Worm (Caenorhabditis elegans) whole organism, L3 larva: ENCODE measurements around the gene C06E7.88.

Source experiments
- aly-2 ChIP-seq: fragments of 150-350 bp; optimal IDR thresholded peaks from 2 replicates; lab custom pipeline; 2014; ENCODE audit warnings: missing biosample characterization, missing genetic modification characterization
- fkh-10 ChIP-seq: sonication (generic microtip); optimal IDR thresholded peaks from 2 replicates; lab custom pipeline; 2017; ENCODE audit warnings: missing biosample characterization, missing genetic modification reagents, missing genetic modification characterization
- mdl-1 ChIP-seq: fragments of 150-350 bp; optimal IDR thresholded peaks from 2 replicates; lab custom pipeline; 2014; ENCODE audit warnings: missing biosample characterization, missing genetic modification characterization
- nfya-1 ChIP-seq: sonication (generic microtip); optimal IDR thresholded peaks from 2 replicates; lab custom pipeline; 2017; ENCODE audit warnings: missing genetic modification characterization, mild to moderate bottlenecking, missing compliant biosample characterization, antibody characterized with exemption, moderate library complexity; ENCODE audit not compliant: insufficient read depth
- nhr-12 ChIP-seq: fragments of 150-350 bp; optimal IDR thresholded peaks from 2 replicates; lab custom pipeline; 2014; ENCODE audit warnings: missing biosample characterization, missing genetic modification characterization
- snpc-4 ChIP-seq: fragments of 150-350 bp; optimal IDR thresholded peaks from 2 replicates; lab custom pipeline; 2014; ENCODE audit warnings: missing biosample characterization, missing genetic modification characterization
- ztf-11 ChIP-seq: fragments of 150-350 bp; optimal IDR thresholded peaks from 2 replicates; lab custom pipeline; 2014; ENCODE audit warnings: missing biosample characterization, missing genetic modification characterization

- no peak for TF ChIP-seq ztf-11 (tag; lab: Kevin White, UChicago)
- TF ChIP-seq nfya-1 (tag; lab: Kevin White, UChicago): no peak
- TF ChIP-seq aly-2 (tag; lab: Kevin White, UChicago): no peak
- TF ChIP-seq nhr-12 (tag; lab: Kevin White, UChicago): no peak
- TF ChIP-seq fkh-10 (GFP tag; lab: Kevin White, UChicago): no peak
- no peak for TF ChIP-seq mdl-1 (tag; lab: Kevin White, UChicago)
- TF ChIP-seq snpc-4 (tag; lab: Kevin White, UChicago): no peak
Observed at ce11 chrIV:5824493-5824892, 42.6 kb downstream of the C06E7.88 start, which contains the start of gene egal-1.
